Fruit fly (Drosophila melanogaster) whole organism, embryonic: ENCODE data around the gene Psa.
A peak's percentile ranks its signal among the peaks of the same experiment; 100 is the strongest.

Experiments used
- Atf3 ChIP-seq: fragments of 200-800 bp; sonication (Bioruptor generic); optimal IDR thresholded peaks from 3 replicates; lab custom pipeline; 2016; ENCODE audit warnings: missing biosample characterization, missing genetic modification characterization
- gfzf ChIP-seq: fragments of 200-800 bp; sonication (Bioruptor generic); optimal IDR thresholded peaks from 2 replicates; lab custom pipeline; 2016; ENCODE audit warnings: missing biosample characterization, mild to moderate bottlenecking, missing genetic modification characterization, moderate library complexity

- TF ChIP-seq Atf3, result no peak
- TF ChIP-seq gfzf, result peak; percentile 96
Measured at dm6 chr3L:1496408-1496807, 6.2 kb upstream of the Psa start, which contains the start of gene CG12084.
